Worm (Caenorhabditis elegans) whole organism, L4 larva: ENCODE measurements around the gene srh-15.

ENCODE experiments used
- F10B5.3 ChIP-seq: sonication (generic microtip); optimal IDR thresholded peaks from 2 replicates; lab custom pipeline; 2016; ENCODE audit warnings: mild to moderate bottlenecking, missing genetic modification characterization, missing compliant biosample characterization
- ama-1 ChIP-seq: fragments of 150-350 bp; optimal IDR thresholded peaks from 2 replicates; lab custom pipeline; 2014; ENCODE audit warnings: inconsistent platforms, mixed read lengths
- ceh-44 ChIP-seq: fragments of 200-800 bp; sonication (Bioruptor generic); IDR thresholded peaks from 2 replicates; pipeline ENCODE4 v1.3.6; 2022; ENCODE audit warnings: missing genetic modification reagents, missing genetic modification characterization, missing compliant biosample characterization
- daf-12 ChIP-seq: fragments of 150-350 bp; optimal IDR thresholded peaks from 2 replicates; lab custom pipeline; 2014; ENCODE audit warnings: missing biosample characterization, missing genetic modification reagents, missing genetic modification characterization
- nhr-237 ChIP-seq: sonication (generic microtip); optimal IDR thresholded peaks from 2 replicates; lab custom pipeline; 2017; ENCODE audit warnings: missing biosample characterization, missing genetic modification characterization
- nhr-76 ChIP-seq: fragments of 150-350 bp; optimal IDR thresholded peaks from 2 replicates; lab custom pipeline; 2014; ENCODE audit warnings: missing biosample characterization, missing genetic modification characterization
- unc-39 ChIP-seq: sonication (generic microtip); optimal IDR thresholded peaks from 2 replicates; lab custom pipeline; 2017; ENCODE audit warnings: missing biosample characterization, missing genetic modification characterization
- zag-1 ChIP-seq: fragments of 150-350 bp; optimal IDR thresholded peaks from 2 replicates; lab custom pipeline; 2014; ENCODE audit warnings: missing biosample characterization, missing genetic modification characterization

DNA sequence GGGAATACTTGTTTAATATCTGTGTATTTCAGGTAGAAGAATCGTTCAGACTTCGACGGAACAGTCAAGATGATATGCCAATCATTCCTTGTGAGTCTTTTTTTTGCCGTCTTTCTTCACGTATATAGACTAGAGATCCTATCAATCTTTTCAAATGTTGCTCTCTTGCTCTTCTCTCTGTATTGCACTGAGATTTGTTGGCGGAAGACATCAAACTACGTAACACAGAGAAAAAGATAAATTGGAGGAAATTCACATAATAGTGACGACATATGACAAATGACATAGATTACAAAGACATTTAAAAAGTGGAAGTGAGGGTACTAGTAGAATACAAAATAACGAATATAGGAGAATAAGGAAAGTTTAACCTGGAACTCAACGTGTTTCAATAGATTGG, 31.0 kb downstream of the srh-15 start:
- no peak for TF ChIP-seq unc-39
- TF ChIP-seq ceh-44: no peak
- no peak for TF ChIP-seq nhr-237 (tag; lab: Kevin White, UChicago)
- TF ChIP-seq nhr-76 (tag; lab: Kevin White, UChicago): no peak
- TF ChIP-seq ama-1 (lab: Kevin White, UChicago): no peak
- no peak for TF ChIP-seq F10B5.3 (tag; lab: Kevin White, UChicago)
- no peak for TF ChIP-seq zag-1 (tag; lab: Kevin White, UChicago)
- TF ChIP-seq daf-12: no peak
